Worm (Caenorhabditis elegans) whole organism, young adult: ENCODE measurements around the gene Y53C12A.7.

Experiments
- B0336.3 ChIP-seq: fragments of 200-800 bp; sonication (Bioruptor generic); IDR thresholded peaks from 2 replicates; pipeline ENCODE4 v1.3.6; 2022; ENCODE audit warnings: missing genetic modification characterization, missing compliant biosample characterization
- D2030.7 ChIP-seq: fragments of 200-800 bp; sonication (Bioruptor generic); IDR thresholded peaks from 2 replicates; pipeline ENCODE4 v1.3.6; 2022; ENCODE audit warnings: missing genetic modification reagents, missing genetic modification characterization, missing compliant biosample characterization
- F23B12.7 ChIP-seq: sonication (generic microtip); optimal IDR thresholded peaks from 2 replicates; lab custom pipeline; 2017; ENCODE audit warnings: missing genetic modification characterization, mild to moderate bottlenecking, missing compliant biosample characterization, antibody characterized with exemption, moderate library complexity; ENCODE audit not compliant: insufficient read depth
- F39B2.1 ChIP-seq: fragments of 200-800 bp; sonication (Bioruptor generic); IDR thresholded peaks from 2 replicates; pipeline ENCODE4 v1.3.6; 2022; ENCODE audit warnings: missing genetic modification reagents, missing genetic modification characterization, missing compliant biosample characterization
- F52B5.7 ChIP-seq: sonication (generic microtip); optimal IDR thresholded peaks from 2 replicates; lab custom pipeline; 2016; ENCODE audit warnings: mild to moderate bottlenecking, missing genetic modification characterization, missing compliant biosample characterization
- F55B11.4 ChIP-seq: sonication (generic microtip); optimal IDR thresholded peaks from 2 replicates; lab custom pipeline; 2016; ENCODE audit warnings: missing compliant biosample characterization, missing genetic modification characterization, borderline replicate concordance; ENCODE audit not compliant: insufficient read depth
- T26A5.8 ChIP-seq: sonication (generic microtip); optimal IDR thresholded peaks from 2 replicates; lab custom pipeline; 2016; ENCODE audit warnings: missing genetic modification characterization, missing compliant biosample characterization
- aptf-2 ChIP-seq: fragments of 200-800 bp; sonication (Bioruptor generic); conservative IDR thresholded peaks from 2 replicates; pipeline ENCODE4 v1.3.6; 2022; ENCODE audit warnings: missing genetic modification reagents, missing genetic modification characterization, missing compliant biosample characterization
- fkh-3 ChIP-seq: sonication (generic microtip); optimal IDR thresholded peaks from 2 replicates; lab custom pipeline; 2016; ENCODE audit warnings: mild to moderate bottlenecking, missing genetic modification characterization, missing compliant biosample characterization
- hlh-12 ChIP-seq: sonication (generic microtip); optimal IDR thresholded peaks from 2 replicates; lab custom pipeline; 2016; ENCODE audit warnings: missing genetic modification characterization, missing compliant biosample characterization
- hmg-1.2 ChIP-seq: fragments of 200-800 bp; sonication (Bioruptor generic); IDR thresholded peaks from 2 replicates; pipeline ENCODE4 v1.3.6; 2022; ENCODE audit warnings: missing genetic modification reagents, missing genetic modification characterization, missing compliant biosample characterization
- lag-1 ChIP-seq: fragments of 200-800 bp; sonication (Bioruptor generic); IDR thresholded peaks from 2 replicates; pipeline ENCODE4 v1.3.6; 2022; ENCODE audit warnings: missing genetic modification reagents, missing genetic modification characterization, missing compliant biosample characterization
- let-607 ChIP-seq, 2 experiments: fragments of 200-800 bp in 1 of 2; sonication (Bioruptor generic) in 1 of 2; sonication (generic microtip) in 1 of 2; optimal IDR thresholded peaks; 2 replicates each; lab custom pipeline; 2016 to 2018; ENCODE audit warnings: mild to moderate bottlenecking in 2 of 2, missing compliant biosample characterization in 2 of 2, missing genetic modification characterization in 2 of 2, moderate library complexity in 2 of 2, missing genotype in 1 of 2
- lin-40 ChIP-seq: sonication (generic microtip); optimal IDR thresholded peaks from 2 replicates; lab custom pipeline; 2016; ENCODE audit warnings: missing genetic modification characterization, mild to moderate bottlenecking, missing compliant biosample characterization, missing genotype, missing genetic modification reagents
- lsl-1 ChIP-seq: fragments of 200-800 bp; sonication (Bioruptor generic); optimal IDR thresholded peaks from 2 replicates; lab custom pipeline; 2018; ENCODE audit warnings: mild to moderate bottlenecking, missing genetic modification characterization, moderate library complexity, missing compliant biosample characterization
- madf-6 ChIP-seq: fragments of 200-800 bp; sonication (Bioruptor generic); IDR thresholded peaks from 2 replicates; pipeline ENCODE4 v1.3.6; 2022; ENCODE audit warnings: missing genetic modification reagents, missing genetic modification characterization, missing compliant biosample characterization
- mcd-1 ChIP-seq: fragments of 200-800 bp; sonication (Bioruptor generic); IDR thresholded peaks from 2 replicates; pipeline ENCODE4 v1.3.6; 2022; ENCODE audit warnings: missing genetic modification reagents, missing genetic modification characterization, missing compliant biosample characterization
- mel-28 ChIP-seq: sonication (generic microtip); optimal IDR thresholded peaks from 2 replicates; lab custom pipeline; 2016; ENCODE audit warnings: borderline replicate concordance, mild to moderate bottlenecking, missing genetic modification characterization, missing compliant biosample characterization
- nfya-2 ChIP-seq: fragments of 200-800 bp; sonication (Bioruptor generic); IDR thresholded peaks from 2 replicates; pipeline ENCODE4 v1.3.6; 2022; ENCODE audit warnings: missing genetic modification reagents, missing genetic modification characterization, missing compliant biosample characterization
- nfyb-1 ChIP-seq: fragments of 200-800 bp; sonication (Bioruptor generic); IDR thresholded peaks from 2 replicates; pipeline ENCODE4 v1.3.6; 2022; ENCODE audit warnings: missing genetic modification reagents, missing genetic modification characterization, missing compliant biosample characterization
- nhr-80 ChIP-seq: sonication (generic microtip); optimal IDR thresholded peaks from 2 replicates; lab custom pipeline; 2016; ENCODE audit warnings: missing genetic modification characterization, missing compliant biosample characterization
- nhr-90 ChIP-seq: sonication (generic microtip); optimal IDR thresholded peaks from 2 replicates; lab custom pipeline; 2016; ENCODE audit warnings: missing genotype, mild to moderate bottlenecking, missing genetic modification characterization, missing compliant biosample characterization
- pbrm-1 ChIP-seq: fragments of 200-800 bp; sonication (Bioruptor generic); IDR thresholded peaks from 2 replicates; pipeline ENCODE4 v1.3.6; 2022; ENCODE audit warnings: missing genetic modification reagents, missing genetic modification characterization, missing compliant biosample characterization
- rpc-1 ChIP-seq, 2 experiments: fragments of 150-350 bp in 1 of 2; sonication (generic microtip) in 1 of 2; optimal IDR thresholded peaks; 2 replicates each; lab custom pipeline; 2014 to 2018; ENCODE audit warnings: missing biosample characterization in 1 of 2, missing genetic modification characterization in 1 of 2, missing genetic modification reagents in 1 of 2, missing genotype in 1 of 2
- snpc-1.1 ChIP-seq: sonication (generic microtip); optimal IDR thresholded peaks from 2 replicates; lab custom pipeline; 2017; ENCODE audit warnings: missing genetic modification characterization, mild to moderate bottlenecking, missing compliant biosample characterization, antibody characterized with exemption, moderate library complexity, missing genotype, missing genetic modification reagents; ENCODE audit not compliant: insufficient read depth
- snpc-1.3 ChIP-seq: sonication (generic microtip); optimal IDR thresholded peaks from 2 replicates; lab custom pipeline; 2017; ENCODE audit warnings: missing genetic modification characterization, mild to moderate bottlenecking, missing compliant biosample characterization, antibody characterized with exemption, moderate library complexity, missing genotype, missing genetic modification reagents; ENCODE audit not compliant: insufficient read depth
- somi-1 ChIP-seq: fragments of 200-800 bp; sonication (Bioruptor generic); optimal IDR thresholded peaks from 2 replicates; lab custom pipeline; 2018; ENCODE audit warnings: mild to moderate bottlenecking, missing genetic modification characterization, missing compliant biosample characterization
- unc-62 ChIP-seq: fragments of 150-350 bp; optimal IDR thresholded peaks from 2 replicates; lab custom pipeline; 2014; ENCODE audit warnings: missing biosample characterization, missing genetic modification reagents, missing genetic modification characterization
- xnd-1 ChIP-seq: sonication (generic microtip); optimal IDR thresholded peaks from 2 replicates; lab custom pipeline; 2016; ENCODE audit warnings: missing genotype, missing genetic modification reagents, missing genetic modification characterization, missing compliant biosample characterization
- zim-3 ChIP-seq: sonication (generic microtip); optimal IDR thresholded peaks from 2 replicates; lab custom pipeline; 2017; ENCODE audit warnings: mild to moderate bottlenecking, missing genetic modification characterization, moderate library complexity, missing compliant biosample characterization
- ztf-6 ChIP-seq: fragments of 200-800 bp; sonication (Bioruptor generic); IDR thresholded peaks from 2 replicates; pipeline ENCODE4 v1.3.6; 2022; ENCODE audit warnings: missing genetic modification reagents, missing genetic modification characterization, missing compliant biosample characterization

Y53C12A.7 gene

DNA sequence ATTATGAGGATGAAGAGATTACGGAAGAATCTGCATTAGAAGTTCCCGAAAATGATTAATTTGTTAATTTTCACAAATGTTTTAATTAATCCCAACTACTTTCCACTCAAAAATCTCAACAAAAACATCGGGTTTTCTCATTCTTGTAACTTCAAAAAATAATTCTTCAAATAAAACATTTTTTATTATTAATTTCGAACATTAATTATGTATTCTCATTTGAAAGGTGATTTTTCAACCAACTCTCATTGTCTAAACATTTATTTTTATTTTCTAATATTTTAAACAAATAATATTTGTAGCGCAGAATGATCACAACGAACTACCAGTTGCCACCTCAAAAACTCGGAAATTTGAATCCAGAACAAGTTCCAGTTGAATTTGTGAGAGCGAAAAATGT is 29.0 kb upstream of the Y53C12A.7 start, which contains the start of gene ZK1320.7:
ZK1320.7 (plus strand) TSS at position 301 of the 400 bp plus-strand sequence.
- TF ChIP-seq hlh-12 (tag; lab: Kevin White, UChicago): no peak
- no peak for TF ChIP-seq fkh-3 (tag; lab: Kevin White, UChicago)
- no peak for TF ChIP-seq F23B12.7 (tag; lab: Kevin White, UChicago)
- TF ChIP-seq lag-1: no peak
- TF ChIP-seq F55B11.4: no peak
- TF ChIP-seq xnd-1 (tag; lab: Kevin White, UChicago): no peak
- no peak for TF ChIP-seq somi-1 (GFP tag; lab: Kevin White, UChicago)
- no peak for TF ChIP-seq mcd-1 (GFP tag; lab: Robert Waterston, UW)
- TF ChIP-seq zim-3 (tag; lab: Kevin White, UChicago): no peak
- no peak for TF ChIP-seq D2030.7 (GFP tag; lab: Robert Waterston, UW)
- no peak for TF ChIP-seq nfyb-1 (GFP tag; lab: Robert Waterston, UW)
- no peak for TF ChIP-seq unc-62 (GFP tag; lab: Kevin White, UChicago)
- no peak for TF ChIP-seq T26A5.8 (tag; lab: Kevin White, UChicago)

DNA sequence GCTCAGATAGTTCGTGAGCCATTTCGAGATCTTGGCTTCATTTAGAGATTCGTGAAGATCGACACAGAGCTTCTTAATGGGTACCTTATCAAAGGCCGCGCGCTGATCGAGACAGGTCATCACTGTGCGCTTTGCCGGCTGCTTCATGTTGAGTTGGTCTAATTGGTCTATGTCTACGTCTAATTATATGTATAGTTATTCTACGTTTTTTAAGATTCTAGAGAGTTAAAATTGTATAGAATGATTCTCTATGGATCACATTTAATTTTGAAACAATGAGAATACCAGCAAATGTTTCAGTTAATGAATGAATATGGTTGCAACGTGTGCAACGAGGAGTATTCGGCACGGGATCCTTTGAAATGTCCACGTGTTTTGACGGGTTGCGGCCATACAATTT is 25.7 kb upstream of the Y53C12A.7 start, which contains the start of gene arc-1:
arc-1 (plus strand) TSS at position 301 of the 400 bp plus-strand sequence.
- TF ChIP-seq pbrm-1 (GFP tag; lab: Robert Waterston, UW) (no peak), B0336.3 (no peak), rpc-1 (optimal IDR thresholded peaks at IDR 0.05; lab: Kevin White, UChicago) (no peak), rpc-1 (tag; optimal IDR thresholded peaks at IDR 0.05; lab: Kevin White, UChicago) (no peak), snpc-1.1 (tag; lab: Kevin White, UChicago) (no peak), nhr-90 (tag; lab: Kevin White, UChicago) (no peak), madf-6 (GFP tag; lab: Robert Waterston, UW) (no peak), mel-28 (no peak), ztf-6 (GFP tag; lab: Robert Waterston, UW) (no peak), unc-62 (GFP tag; lab: Kevin White, UChicago) (no peak), nfya-2 (GFP tag; lab: Robert Waterston, UW) (no peak), F39B2.1 (GFP tag; lab: Robert Waterston, UW) (no peak), aptf-2 (GFP tag; lab: Robert Waterston, UW) (no peak), F52B5.7 (tag; lab: Kevin White, UChicago) (no peak), lin-40 (no peak), mcd-1 (GFP tag; lab: Robert Waterston, UW) (no peak)
- TF ChIP-seq, all 124 proteins: peak for 0

ce11 chrII:9677470-9677869 is 22.9 kb upstream of the Y53C12A.7 start:
- TF ChIP-seq snpc-1.3 (tag; lab: Kevin White, UChicago) (no peak), let-607 (tag; optimal IDR thresholded peaks at IDR 0.05; lab: Kevin White, UChicago) (peak in 1 of 2 experiments; percentile 22), nhr-80 (peak; percentile 66)

- TF ChIP-seq snpc-1.3 (tag; lab: Kevin White, UChicago): no peak
- no peak for TF ChIP-seq nfyb-1 (GFP tag; lab: Robert Waterston, UW)
- TF ChIP-seq hmg-1.2 (GFP tag; lab: Robert Waterston, UW): peak; percentile 61
- TF ChIP-seq lsl-1 (GFP tag; lab: Kevin White, UChicago): no peak
- TF ChIP-seq, all 124 proteins: peak for 1
These were observed 20.5 kb upstream of the Y53C12A.7 start for ce11 chrII:9679842-9680241.
